Worm (Caenorhabditis elegans) whole organism, L3 larva: ENCODE data around the gene C17F4.12.

Source experiments
- fos-1 ChIP-seq: fragments of 150-350 bp; optimal IDR thresholded peaks from 2 replicates; lab custom pipeline; 2014; ENCODE audit warnings: missing biosample characterization, missing genetic modification characterization
- lin-15B ChIP-seq: fragments of 150-350 bp; optimal IDR thresholded peaks from 2 replicates; lab custom pipeline; 2014; ENCODE audit warnings: missing biosample characterization, missing genetic modification characterization

ce11 chrII:3203415-3203814 is 40.6 kb downstream of the C17F4.12 start, which contains the start of gene sri-50:
- TF ChIP-seq fos-1 (tag; lab: Kevin White, UChicago) (no peak), lin-15B (no peak)
